Worm (Caenorhabditis elegans) whole organism, L1 larva: Measurements from ENCODE around the gene D1086.8.

Source experiments
- ama-1 ChIP-seq: fragments of 150-350 bp; optimal IDR thresholded peaks from 2 replicates; lab custom pipeline; 2014
- elt-3 ChIP-seq, 6 experiments: fragments of 150-350 bp in 1 of 6; sonication (generic microtip); optimal IDR thresholded peaks; 2 replicates each; lab custom pipeline; 2017 to 2018; ENCODE audit warnings: missing biosample characterization in 6 of 6, missing genetic modification characterization in 6 of 6, inconsistent platforms in 1 of 6
- fos-1 ChIP-seq: fragments of 150-350 bp; optimal IDR thresholded peaks from 2 replicates; lab custom pipeline; 2014; ENCODE audit warnings: missing biosample characterization, missing genetic modification characterization
- isw-1 ChIP-seq: fragments of 200-800 bp; sonication (Bioruptor generic); IDR thresholded peaks from 2 replicates; pipeline ENCODE4 v1.3.6; 2022; ENCODE audit warnings: missing genetic modification characterization, missing compliant biosample characterization
- jun-1 ChIP-seq: fragments of 150-350 bp; optimal IDR thresholded peaks from 2 replicates; lab custom pipeline; 2014; ENCODE audit warnings: missing biosample characterization, missing genetic modification reagents, missing genetic modification characterization
- lin-13 ChIP-seq: fragments of 150-350 bp; optimal IDR thresholded peaks from 2 replicates; lab custom pipeline; 2014; ENCODE audit warnings: missing biosample characterization, missing genetic modification reagents, missing genetic modification characterization
- mdl-1 ChIP-seq, 2 experiments: fragments of 150-350 bp; optimal IDR thresholded peaks; 2 replicates each; lab custom pipeline; 2014 to 2017; ENCODE audit warnings: missing biosample characterization in 2 of 2, missing genetic modification characterization in 2 of 2, inconsistent platforms in 1 of 2
- nhr-20 ChIP-seq: sonication (generic microtip); optimal IDR thresholded peaks from 2 replicates; lab custom pipeline; 2016; ENCODE audit warnings: mild to moderate bottlenecking, missing genetic modification characterization, missing compliant biosample characterization
- nhr-237 ChIP-seq: fragments of 150-350 bp; optimal IDR thresholded peaks from 2 replicates; lab custom pipeline; 2014; ENCODE audit warnings: missing biosample characterization, missing genetic modification characterization
- nhr-28 ChIP-seq: fragments of 150-350 bp; optimal IDR thresholded peaks from 2 replicates; lab custom pipeline; 2014; ENCODE audit warnings: missing biosample characterization, missing genetic modification characterization
- nhr-71 ChIP-seq: sonication (generic microtip); optimal IDR thresholded peaks from 2 replicates; lab custom pipeline; 2016; ENCODE audit warnings: mild to moderate bottlenecking, missing genetic modification characterization, moderate library complexity, missing compliant biosample characterization
- snpc-4 ChIP-seq: fragments of 150-350 bp; optimal IDR thresholded peaks from 2 replicates; lab custom pipeline; 2014; ENCODE audit warnings: missing biosample characterization, missing genetic modification characterization
- tbx-2 ChIP-seq: sonication (generic microtip); optimal IDR thresholded peaks from 2 replicates; lab custom pipeline; 2016; ENCODE audit warnings: missing genetic modification characterization, missing compliant biosample characterization
- unc-86 ChIP-seq: sonication (generic microtip); optimal IDR thresholded peaks from 2 replicates; lab custom pipeline; 2016; ENCODE audit warnings: missing genetic modification characterization, missing compliant biosample characterization

DNA sequence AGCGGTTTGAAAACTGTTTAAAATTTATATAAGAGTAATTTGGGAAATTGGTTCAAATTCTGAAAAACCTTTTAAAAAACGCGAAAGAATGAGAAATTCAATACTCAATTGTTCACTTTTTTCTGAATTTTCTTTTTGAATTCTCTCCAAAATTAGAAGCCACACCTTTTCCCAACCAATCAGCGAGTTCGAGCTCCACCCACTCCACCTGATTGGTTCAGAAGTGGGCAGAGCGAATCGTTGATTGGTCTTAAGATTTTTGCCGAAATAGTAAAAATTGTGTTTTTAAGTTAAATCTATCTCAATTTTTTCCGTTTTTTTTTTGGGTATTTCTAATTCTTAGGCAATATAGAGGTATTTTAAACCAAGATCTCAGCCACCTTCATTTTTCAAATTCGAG, 29.9 kb upstream of the D1086.8 start:
- TF ChIP-seq snpc-4 (tag; lab: Kevin White, UChicago), result no peak
- no peak for TF ChIP-seq nhr-71
- TF ChIP-seq nhr-28, result no peak
- no peak for TF ChIP-seq fos-1 (tag; lab: Kevin White, UChicago)
- TF ChIP-seq isw-1 (GFP tag; lab: Robert Waterston, UW), result no peak
- TF ChIP-seq unc-86 (tag; lab: Kevin White, UChicago), result no peak
- TF ChIP-seq elt-3 (tag; optimal IDR thresholded peaks at IDR 0.05; lab: Kevin White, UChicago), result no peak
- TF ChIP-seq ama-1 (lab: Kevin White, UChicago), result no peak
- TF ChIP-seq mdl-1 (tag; optimal IDR thresholded peaks at IDR 0.05; lab: Kevin White, UChicago), result no peak
- no peak for TF ChIP-seq nhr-20 (tag; lab: Kevin White, UChicago)
- TF ChIP-seq jun-1 (tag; lab: Kevin White, UChicago), result no peak
- TF ChIP-seq nhr-237 (tag; lab: Kevin White, UChicago), result no peak
- no peak for TF ChIP-seq lin-13 (GFP tag; lab: Kevin White, UChicago)
- TF ChIP-seq tbx-2 (tag; lab: Kevin White, UChicago), result no peak
